Fruit fly (Drosophila melanogaster): ENCODE data around the gene CG10616.

CG10616 gene

DNA sequence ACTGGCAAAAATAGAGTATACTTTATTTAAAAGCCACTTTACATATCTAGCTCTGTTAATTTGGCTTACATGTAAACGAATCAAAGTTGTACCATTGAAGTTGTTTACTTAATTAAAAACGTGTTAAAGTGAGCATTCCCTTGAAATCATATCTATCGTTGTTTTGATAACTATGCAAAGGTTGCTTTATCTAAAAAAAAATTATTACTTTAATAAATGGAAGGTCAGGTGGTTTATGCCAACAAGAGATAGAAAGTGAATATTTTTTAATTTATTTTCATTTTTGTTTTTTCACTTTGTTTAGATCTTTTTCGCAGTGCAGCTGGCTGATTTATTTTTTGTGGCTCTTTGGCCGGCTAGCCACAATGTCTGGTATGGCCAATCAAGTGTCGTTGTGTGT lies 11.4 kb downstream of the CG10616 start (continued):
- TF ChIP-seq fd85E (GFP tag; optimal IDR thresholded peaks at IDR 0.05) (no peak), Eip78C (GFP tag) (peak; percentile 93), Eip93F (GFP tag; optimal IDR thresholded peaks at IDR 0.05) (no peak), CG10669 (GFP tag; optimal IDR thresholded peaks at IDR 0.05) (peak; percentile 18), acj6 (GFP tag; optimal IDR thresholded peaks at IDR 0.05) (peak; percentile 79), salr (GFP tag; optimal IDR thresholded peaks at IDR 0.05) (peak in 1 of 2 experiments; percentile 85), achi (GFP tag; optimal IDR thresholded peaks at IDR 0.05) (peak; percentile 77), CG31627 (GFP tag; optimal IDR thresholded peaks at IDR 0.05) (peak; percentile 29)

DNA sequence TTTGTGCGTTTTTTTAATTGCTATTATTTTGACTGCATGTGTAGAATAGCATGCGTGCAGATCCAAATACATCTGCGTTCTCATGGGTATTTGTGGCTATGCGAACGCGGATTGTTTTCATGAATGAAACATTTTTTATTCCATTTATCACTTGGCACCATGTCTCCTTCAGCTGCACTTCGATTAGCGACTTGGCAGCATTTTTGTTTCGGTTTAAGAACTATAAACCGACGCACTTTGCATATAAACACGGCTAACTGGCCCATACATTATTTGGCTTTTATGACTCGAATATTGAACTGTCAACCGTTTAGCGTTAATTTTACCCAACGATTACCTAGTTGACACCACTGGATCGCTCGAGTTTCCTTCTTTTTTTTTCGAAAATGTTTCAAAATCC lies 12.9 kb downstream of the CG10616 start:
- TF ChIP-seq CG6808 (GFP tag; optimal IDR thresholded peaks at IDR 0.05) (peak; percentile 91), Eip78C (GFP tag) (peak; percentile 24), acj6 (GFP tag; optimal IDR thresholded peaks at IDR 0.05) (no peak), eg (GFP tag; IDR thresholded peaks at IDR 0.05) (0 out of 3 replicates have a peak, but pooled peaks have one; percentile 23), svp (GFP tag) (no peak)

dm6 chr3L:12484948-12485347 lies 13.4 kb downstream of the CG10616 start, which contains the start of gene CG10663:
CG10663 (minus strand) TSS chr3L:12485035.
- TF ChIP-seq svp (GFP tag) (peak; percentile 76), CG8319 (GFP tag; optimal IDR thresholded peaks at IDR 0.05) (no peak), CG9139 (GFP tag; optimal IDR thresholded peaks at IDR 0.05) (no peak), fd85E (GFP tag; optimal IDR thresholded peaks at IDR 0.05) (no peak), CG31627 (GFP tag; optimal IDR thresholded peaks at IDR 0.05) (no peak), Ets96B (tag; optimal IDR thresholded peaks at IDR 0.05) (no peak), CG3919 (GFP tag; optimal IDR thresholded peaks at IDR 0.05) (peak; percentile 7), CG10631 (GFP tag; optimal IDR thresholded peaks at IDR 0.05) (no peak), salr (GFP tag; optimal IDR thresholded peaks at IDR 0.05) (no peak), fkh (GFP tag; optimal IDR thresholded peaks at IDR 0.05) (peak; percentile 2), dsx (GFP tag; optimal IDR thresholded peaks at IDR 0.05; ENCODE audit: poor library complexity, severe bottlenecking) (no peak), CG15336 (GFP tag; IDR thresholded peaks at IDR 0.05) (peak; percentile 53), CG6276 (GFP tag; optimal IDR thresholded peaks at IDR 0.05) (peak; percentile 12), Hr39 (GFP tag; optimal IDR thresholded peaks at IDR 0.05) (no peak), Hr4 (GFP tag; optimal IDR thresholded peaks at IDR 0.05) (peak; percentile 46), CG7368 (GFP tag; optimal IDR thresholded peaks at IDR 0.05) (no peak), Eip78C (GFP tag) (peak; percentile 79), CG8119 (GFP tag; IDR thresholded peaks at IDR 0.05) (no peak; the same call in 2 of the 3 replicates), spab (GFP tag; optimal IDR thresholded peaks at IDR 0.05) (no peak), CG10669 (GFP tag; optimal IDR thresholded peaks at IDR 0.05) (no peak), eg (GFP tag; IDR thresholded peaks at IDR 0.05) (no peak; the same call in 1 of the 3 replicates), achi (GFP tag; optimal IDR thresholded peaks at IDR 0.05) (peak; percentile 7), esn (GFP tag; optimal IDR thresholded peaks at IDR 0.05) (peak; percentile 1), CG16779 (tag; optimal IDR thresholded peaks at IDR 0.05) (peak; percentile 2), CG11902 (GFP tag; optimal IDR thresholded peaks at IDR 0.05) (no peak), pdm3 (GFP tag; optimal IDR thresholded peaks at IDR 0.05) (peak; percentile 31), CG6854 (GFP tag; optimal IDR thresholded peaks at IDR 0.05) (no peak), CG32006 (GFP tag; optimal IDR thresholded peaks at IDR 0.05) (peak; percentile 37), Smox (GFP tag; optimal IDR thresholded peaks at IDR 0.05) (no peak), ss (GFP tag; optimal IDR thresholded peaks at IDR 0.05) (no peak), vri (GFP tag; optimal IDR thresholded peaks at IDR 0.05) (no peak), CG6163 (GFP tag; IDR thresholded peaks at IDR 0.05) (peak; percentile 57), Lpt (GFP tag; optimal IDR thresholded peaks at IDR 0.05) (no peak), CG11294 (GFP tag; IDR thresholded peaks at IDR 0.05) (no peak), Sox15 (GFP tag; optimal IDR thresholded peaks at IDR 0.05) (no peak), dac (GFP tag; optimal IDR thresholded peaks at IDR 0.05) (no peak), Gug (GFP tag; IDR thresholded peaks at IDR 0.05) (peak; percentile 23; the same call in 1 of the 2 replicates), Blimp-1 (GFP tag; optimal IDR thresholded peaks at IDR 0.05) (no peak), net (GFP tag; optimal IDR thresholded peaks at IDR 0.05) (no peak), CG3032 (tag; optimal IDR thresholded peaks at IDR 0.05) (no peak), Sox14 (GFP tag; optimal IDR thresholded peaks at IDR 0.05) (no peak), Ets21C (GFP tag; optimal IDR thresholded peaks at IDR 0.05) (no peak), CG1621 (tag; optimal IDR thresholded peaks at IDR 0.05) (no peak), CG11762 (GFP tag; optimal IDR thresholded peaks at IDR 0.05; ENCODE audit: insufficient read depth) (no peak)

Measured in whole organism, prepupa.